Worm (Caenorhabditis elegans): ENCODE results near the gene set-22.

- no peak for TF ChIP-seq lin-13 (GFP tag; optimal IDR thresholded peaks at IDR 0.05)
- peak; percentile 54 for TF ChIP-seq hlh-11 (tag; optimal IDR thresholded peaks at IDR 0.05)
These were observed 41.6 kb downstream of the set-22 start, which contains the start of the genes crp-1 and Y32F6B.9 for ce11 chrV:10478097-10478828.
